Fruit fly (Drosophila melanogaster): ENCODE results near the gene CG11342.
A peak's percentile ranks its signal among the peaks of the same experiment; 100 is the strongest.

DNA sequence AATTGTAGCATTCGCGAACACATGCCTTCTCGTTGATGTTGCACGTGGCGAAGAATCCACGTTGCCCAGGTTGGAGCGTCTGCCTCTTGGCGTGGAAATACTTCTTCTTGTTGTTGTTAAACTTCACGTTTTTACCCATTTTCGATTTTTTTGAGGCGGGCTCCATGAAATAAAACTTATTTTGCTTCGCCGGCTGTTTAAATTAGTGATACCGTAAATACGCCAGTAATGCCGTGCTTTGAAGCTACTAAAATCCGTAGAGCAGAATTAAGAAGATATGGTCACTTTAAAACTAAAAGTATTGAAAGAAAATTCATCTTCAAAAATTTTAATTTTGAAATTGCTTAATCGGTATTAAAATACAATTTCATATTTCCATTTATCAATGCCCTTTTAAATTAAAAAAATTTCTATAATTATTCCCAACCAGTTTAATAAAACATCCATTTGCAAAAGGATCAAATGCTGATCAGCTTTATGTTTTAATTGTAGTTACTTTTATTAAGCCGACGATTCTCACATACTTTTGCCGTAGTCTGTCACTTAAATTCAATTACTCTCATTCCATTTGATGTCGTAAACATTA, 45.1 kb downstream of the CG11342 start, which contains the start of gene CG15014:
- TF ChIP-seq Pif1B (GFP tag; optimal IDR thresholded peaks at IDR 0.05) (no peak), D1 (tag; optimal IDR thresholded peaks at IDR 0.05) (peak; percentile 62), CG34367 (tag; optimal IDR thresholded peaks at IDR 0.05) (no peak), gl (tag; optimal IDR thresholded peaks at IDR 0.05) (no peak), Snoo (tag; optimal IDR thresholded peaks at IDR 0.05) (no peak), CG17806 (tag; optimal IDR thresholded peaks at IDR 0.05) (no peak), CG10348 (GFP tag; IDR thresholded peaks at IDR 0.05) (no peak)
